Fruit fly (Drosophila melanogaster): ENCODE data around the gene CG4751.

dm6 chr2L:11113714-11114113, 16.8 kb upstream of the CG4751 start, which contains the start of gene Gr32a:
- no peak for TF ChIP-seq CG1529 (GFP tag; optimal IDR thresholded peaks at IDR 0.05)
- TF ChIP-seq tap (tag; optimal IDR thresholded peaks at IDR 0.05): no peak
- TF ChIP-seq CG3726 (GFP tag; IDR thresholded peaks at IDR 0.05): no peak
- TF ChIP-seq CG30403 (GFP tag; optimal IDR thresholded peaks at IDR 0.05): no peak
- no peak for TF ChIP-seq CTCF (GFP tag; optimal IDR thresholded peaks at IDR 0.05)
- TF ChIP-seq esg (GFP tag; conservative IDR thresholded peaks at IDR 0.05): no peak
- no peak for TF ChIP-seq dimm (GFP tag; IDR thresholded peaks at IDR 0.05)
- TF ChIP-seq phol (tag; optimal IDR thresholded peaks at IDR 0.05): no peak
- no peak for TF ChIP-seq CG33213 (GFP tag; optimal IDR thresholded peaks at IDR 0.05)
- TF ChIP-seq Rx (GFP tag; IDR thresholded peaks at IDR 0.05): no peak
- TF ChIP-seq D19B (GFP tag; optimal IDR thresholded peaks at IDR 0.05): no peak

All from whole organism, embryonic.